Worm (Caenorhabditis elegans) whole organism, L4 larva: ENCODE measurements around the gene fbxa-147.
A peak's percentile ranks its signal among the peaks of the same experiment; 100 is the strongest.

Source experiments
- F26F4.8 ChIP-seq: fragments of 200-800 bp; sonication (Bioruptor generic); conservative IDR thresholded peaks from 2 replicates; pipeline ENCODE4 v1.3.6; 2022; ENCODE audit warnings: missing genetic modification characterization, missing compliant biosample characterization
- F44E2.7 ChIP-seq: fragments of 200-800 bp; sonication (Bioruptor generic); IDR thresholded peaks from 2 replicates; pipeline ENCODE4 v2.1.2; 2022; ENCODE audit warnings: missing genetic modification characterization, missing compliant biosample characterization
- T26A8.4 ChIP-seq: fragments of 200-800 bp; sonication (Bioruptor generic); IDR thresholded peaks from 2 replicates; pipeline ENCODE4 v1.3.6; 2022; ENCODE audit warnings: missing genetic modification characterization, missing compliant biosample characterization
- Y75B8A.6 ChIP-seq: fragments of 200-800 bp; sonication (Bioruptor generic); IDR thresholded peaks from 2 replicates; pipeline ENCODE4 v1.3.6; 2022; ENCODE audit warnings: missing genetic modification reagents, missing genetic modification characterization, missing compliant biosample characterization
- aha-1 ChIP-seq: fragments of 150-350 bp; peaks from one replicate; lab custom pipeline; 2014; ENCODE audit warnings: missing biosample characterization, missing genetic modification characterization
- aly-2 ChIP-seq: sonication (generic microtip); optimal IDR thresholded peaks from 2 replicates; lab custom pipeline; 2018; ENCODE audit warnings: missing biosample characterization, missing genetic modification characterization
- ama-1 ChIP-seq: fragments of 150-350 bp; optimal IDR thresholded peaks from 2 replicates; lab custom pipeline; 2014; ENCODE audit warnings: inconsistent platforms, mixed read lengths
- ceh-32 ChIP-seq: sonication (generic microtip); optimal IDR thresholded peaks from 2 replicates; lab custom pipeline; 2016; ENCODE audit warnings: mild to moderate bottlenecking, missing genetic modification characterization, missing compliant biosample characterization; ENCODE audit not compliant: poor library complexity
- ceh-44 ChIP-seq: fragments of 200-800 bp; sonication (Bioruptor generic); IDR thresholded peaks from 2 replicates; pipeline ENCODE4 v1.3.6; 2022; ENCODE audit warnings: missing genetic modification reagents, missing genetic modification characterization, missing compliant biosample characterization
- ctbp-1 ChIP-seq: fragments of 200-800 bp; sonication (Bioruptor generic); IDR thresholded peaks from 2 replicates; pipeline ENCODE4 v1.3.6; 2022; ENCODE audit warnings: missing genetic modification reagents, missing genetic modification characterization, missing compliant biosample characterization
- daf-12 ChIP-seq: fragments of 150-350 bp; optimal IDR thresholded peaks from 2 replicates; lab custom pipeline; 2014; ENCODE audit warnings: missing biosample characterization, missing genetic modification reagents, missing genetic modification characterization
- daf-16 ChIP-seq, 3 experiments: sonication (generic microtip); optimal IDR thresholded peaks; 2 replicates each; lab custom pipeline; 2016 to 2017; ENCODE audit warnings: missing genetic modification characterization in 3 of 3, missing genetic modification reagents in 3 of 3, mild to moderate bottlenecking in 2 of 3, missing compliant biosample characterization in 2 of 3, missing biosample characterization in 1 of 3, moderate library complexity in 1 of 3
- daf-19 ChIP-seq: fragments of 200-800 bp; sonication (Bioruptor generic); conservative IDR thresholded peaks from 2 replicates; pipeline ENCODE4 v1.3.6; 2022; ENCODE audit warnings: missing genetic modification characterization, missing compliant biosample characterization
- daf-8 ChIP-seq: fragments of 200-800 bp; sonication (Bioruptor generic); IDR thresholded peaks from 2 replicates; pipeline ENCODE4 v1.3.6; 2022; ENCODE audit warnings: missing genetic modification characterization, missing compliant biosample characterization
- dmd-6 ChIP-seq: fragments of 200-800 bp; sonication (Bioruptor generic); IDR thresholded peaks from 2 replicates; pipeline ENCODE4 v1.3.6; 2022; ENCODE audit warnings: missing genetic modification reagents, missing genetic modification characterization, missing compliant biosample characterization
- dmd-8 ChIP-seq: fragments of 200-800 bp; sonication (Bioruptor generic); IDR thresholded peaks from 2 replicates; pipeline ENCODE4 v1.3.6; 2022; ENCODE audit warnings: missing genetic modification characterization, missing compliant biosample characterization
- dpl-1 ChIP-seq: fragments of 150-350 bp; optimal IDR thresholded peaks from 2 replicates; lab custom pipeline; 2014; ENCODE audit warnings: missing biosample characterization, missing genetic modification reagents, missing genetic modification characterization
- dve-1 ChIP-seq: sonication (generic microtip); optimal IDR thresholded peaks from 2 replicates; lab custom pipeline; 2017; ENCODE audit warnings: antibody characterized with exemption, mild to moderate bottlenecking, missing genetic modification characterization, missing compliant biosample characterization; ENCODE audit not compliant: insufficient read depth
- egl-43 ChIP-seq: fragments of 200-800 bp; sonication (Bioruptor generic); IDR thresholded peaks from 2 replicates; pipeline ENCODE4 v1.3.6; 2022; ENCODE audit warnings: missing genetic modification reagents, missing genetic modification characterization, missing compliant biosample characterization
- fkh-10 ChIP-seq: fragments of 150-350 bp; optimal IDR thresholded peaks from 2 replicates; lab custom pipeline; 2014; ENCODE audit warnings: missing biosample characterization, missing genetic modification reagents, missing genetic modification characterization
- fos-1 ChIP-seq: fragments of 150-350 bp; optimal IDR thresholded peaks from 2 replicates; lab custom pipeline; 2014; ENCODE audit warnings: missing biosample characterization, missing genetic modification characterization
- gei-8 ChIP-seq: fragments of 200-800 bp; sonication (Bioruptor generic); optimal IDR thresholded peaks from 2 replicates; lab custom pipeline; 2018; ENCODE audit warnings: mild to moderate bottlenecking, missing genetic modification characterization, missing compliant biosample characterization
- hmg-1.1 ChIP-seq: fragments of 200-800 bp; sonication (Bioruptor generic); IDR thresholded peaks from 2 replicates; pipeline ENCODE4 v1.3.6; 2022; ENCODE audit warnings: missing genetic modification reagents, missing genetic modification characterization, missing compliant biosample characterization
- lim-7 ChIP-seq: fragments of 200-800 bp; sonication (Bioruptor generic); IDR thresholded peaks from 2 replicates; pipeline ENCODE4 v1.3.6; 2022; ENCODE audit warnings: missing genetic modification characterization, missing compliant biosample characterization
- lin-13 ChIP-seq: fragments of 150-350 bp; optimal IDR thresholded peaks from 2 replicates; lab custom pipeline; 2014; ENCODE audit warnings: missing biosample characterization, missing genetic modification reagents, missing genetic modification characterization
- lin-38 ChIP-seq: fragments of 200-800 bp; sonication (Bioruptor generic); IDR thresholded peaks from 2 replicates; pipeline ENCODE4 v1.3.6; 2022; ENCODE audit warnings: missing genetic modification reagents, missing genetic modification characterization, missing compliant biosample characterization
- madf-5 ChIP-seq, 2 experiments: fragments of 200-800 bp; sonication (Bioruptor generic); IDR thresholded peaks; 2 replicates each; pipeline ENCODE4 v1.3.6; 2022; ENCODE audit warnings: missing compliant biosample characterization in 2 of 2, missing genetic modification characterization in 2 of 2
- madf-9 ChIP-seq: fragments of 200-800 bp; sonication (Bioruptor generic); conservative IDR thresholded peaks from 2 replicates; pipeline ENCODE4 v1.3.6; 2022; ENCODE audit warnings: missing genetic modification reagents, missing genetic modification characterization, missing compliant biosample characterization
- nhr-25 ChIP-seq: sonication (generic microtip); optimal IDR thresholded peaks from 2 replicates; lab custom pipeline; 2017; ENCODE audit warnings: missing genetic modification characterization, mild to moderate bottlenecking, missing compliant biosample characterization, antibody characterized with exemption, moderate library complexity, borderline replicate concordance; ENCODE audit not compliant: insufficient read depth
- nhr-28 ChIP-seq: fragments of 150-350 bp; optimal IDR thresholded peaks from 2 replicates; lab custom pipeline; 2014; ENCODE audit warnings: missing biosample characterization, missing genetic modification characterization
- nhr-42 ChIP-seq: fragments of 200-800 bp; sonication (Bioruptor generic); IDR thresholded peaks from 2 replicates; pipeline ENCODE4 v1.3.6; 2022; ENCODE audit warnings: missing genetic modification characterization, missing compliant biosample characterization
- nhr-48 ChIP-seq: sonication (generic microtip); optimal IDR thresholded peaks from 2 replicates; lab custom pipeline; 2016; ENCODE audit warnings: mild to moderate bottlenecking, missing genetic modification characterization, missing compliant biosample characterization
- nhr-77 ChIP-seq: fragments of 150-350 bp; optimal IDR thresholded peaks from 2 replicates; lab custom pipeline; 2014; ENCODE audit warnings: missing biosample characterization, missing genetic modification characterization
- pha-4 ChIP-seq, 2 experiments: fragments of 150-350 bp in 1 of 2; fragments of 200-800 bp in 1 of 2; sonication (Bioruptor generic) in 1 of 2; IDR thresholded peaks in 1 of 2; optimal IDR thresholded peaks in 1 of 2; 2 replicates each; pipeline versions ENCODE4 v1.3.6 to Lab custom; 2014 to 2022; ENCODE audit warnings: missing genetic modification characterization in 2 of 2, missing genetic modification reagents in 2 of 2, missing biosample characterization in 1 of 2, missing compliant biosample characterization in 1 of 2
- saeg-2 ChIP-seq: fragments of 200-800 bp; sonication (Bioruptor generic); IDR thresholded peaks from 2 replicates; pipeline ENCODE4 v1.3.6; 2022; ENCODE audit warnings: missing genetic modification reagents, missing genetic modification characterization, missing compliant biosample characterization
- skn-1 ChIP-seq: fragments of 150-350 bp; optimal IDR thresholded peaks from 2 replicates; lab custom pipeline; 2014; ENCODE audit warnings: missing biosample characterization, missing genetic modification characterization
- snpc-1.2 ChIP-seq: fragments of 200-800 bp; sonication (Bioruptor generic); IDR thresholded peaks from 2 replicates; pipeline ENCODE4 v1.3.6; 2022; ENCODE audit warnings: missing genetic modification reagents, missing genetic modification characterization, missing compliant biosample characterization
- spr-3 ChIP-seq: fragments of 200-800 bp; sonication (Bioruptor generic); optimal IDR thresholded peaks from 2 replicates; lab custom pipeline; 2018; ENCODE audit warnings: mild to moderate bottlenecking, missing genetic modification characterization, missing compliant biosample characterization
- vab-7 ChIP-seq: fragments of 200-800 bp; sonication (Bioruptor generic); IDR thresholded peaks from 2 replicates; pipeline ENCODE4 v1.3.6; 2022; ENCODE audit warnings: missing genetic modification reagents, missing genetic modification characterization, missing compliant biosample characterization
- zfp-2 ChIP-seq: sonication (generic microtip); optimal IDR thresholded peaks from 2 replicates; lab custom pipeline; 2016; ENCODE audit warnings: mild to moderate bottlenecking, missing genetic modification characterization, missing compliant biosample characterization
- zfp-3 ChIP-seq: fragments of 200-800 bp; sonication (Bioruptor generic); conservative IDR thresholded peaks from 2 replicates; pipeline ENCODE4 v1.3.6; 2022; ENCODE audit warnings: missing genetic modification reagents, missing genetic modification characterization, missing compliant biosample characterization
- zip-11 ChIP-seq: fragments of 200-800 bp; sonication (Bioruptor generic); IDR thresholded peaks from 2 replicates; pipeline ENCODE4 v1.3.6; 2022; ENCODE audit warnings: missing genetic modification characterization, missing compliant biosample characterization
- ztf-7 ChIP-seq: fragments of 150-350 bp; optimal IDR thresholded peaks from 2 replicates; lab custom pipeline; 2014; ENCODE audit warnings: missing biosample characterization, missing genetic modification characterization

fbxa-147 gene

DNA sequence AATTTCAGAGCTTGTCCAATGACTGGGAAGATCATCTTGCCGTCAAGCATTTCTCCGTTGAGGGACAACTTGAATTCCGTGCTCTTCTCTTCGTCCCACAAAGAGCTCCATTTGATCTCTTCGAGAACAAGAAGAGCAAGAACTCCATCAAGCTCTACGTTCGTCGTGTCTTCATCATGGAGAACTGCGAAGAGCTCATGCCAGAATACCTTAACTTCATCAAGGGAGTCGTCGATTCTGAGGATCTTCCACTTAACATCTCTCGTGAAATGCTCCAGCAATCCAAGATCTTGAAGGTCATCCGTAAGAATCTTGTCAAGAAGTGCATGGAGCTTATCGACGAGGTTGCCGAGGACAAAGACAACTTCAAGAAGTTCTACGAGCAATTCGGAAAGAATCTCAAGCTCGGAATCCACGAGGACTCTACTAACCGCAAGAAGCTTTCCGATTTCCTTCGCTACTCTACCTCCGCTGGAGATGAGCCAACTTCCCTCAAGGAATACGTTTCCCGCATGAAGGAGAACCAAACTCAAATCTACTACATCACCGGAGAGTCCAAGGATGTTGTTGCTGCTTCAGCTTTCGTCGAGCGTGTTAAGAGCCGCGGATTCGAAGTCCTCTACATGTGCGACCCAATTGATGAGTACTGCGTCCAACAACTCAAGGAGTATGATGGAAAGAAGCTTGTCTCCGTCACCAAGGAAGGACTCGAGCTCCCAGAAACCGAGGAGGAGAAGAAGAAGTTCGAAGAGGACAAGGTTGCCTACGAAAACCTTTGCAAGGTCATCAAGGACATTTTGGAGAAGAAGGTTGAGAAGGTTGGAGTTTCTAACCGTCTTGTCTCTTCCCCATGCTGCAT, 29.0 kb upstream of the fbxa-147 start:
- TF ChIP-seq dve-1 (tag; lab: Kevin White, UChicago) (peak; percentile 24), fkh-10 (GFP tag; lab: Kevin White, UChicago) (no peak), nhr-25 (tag; lab: Kevin White, UChicago) (peak; percentile 19), dmd-6 (GFP tag; lab: Robert Waterston, UW) (0 out of 2 replicates have a peak, but pooled peaks have one; percentile 8), gei-8 (GFP tag; lab: Kevin White, UChicago) (peak; percentile 34), ctbp-1 (GFP tag; lab: Robert Waterston, UW) (0 out of 2 replicates have a peak, but pooled peaks have one; percentile 14), zfp-3 (0 out of 2 replicates have a peak, but pooled peaks have one; percentile 18), ztf-7 (tag; lab: Kevin White, UChicago) (no peak), daf-19 (peak; percentile 25; the same call in 1 of the 2 replicates), madf-9 (GFP tag; lab: Robert Waterston, UW) (peak; percentile 15; the same call in 1 of the 2 replicates), skn-1 (tag; lab: Kevin White, UChicago) (no peak), dmd-8 (GFP tag; lab: Robert Waterston, UW) (no peak), ama-1 (peak; percentile 71), aha-1 (tag; lab: Kevin White, UChicago) (peak; percentile 88), lin-38 (GFP tag; lab: Robert Waterston, UW) (0 out of 2 replicates have a peak, but pooled peaks have one; percentile 4), pha-4 (GFP tag; IDR thresholded peaks at IDR 0.05; lab: Robert Waterston, UW) (peak; percentile 40), pha-4 (tag; optimal IDR thresholded peaks at IDR 0.05; lab: Kevin White, UChicago) (no peak), lim-7 (GFP tag; lab: Robert Waterston, UW) (peak; percentile 53), lin-13 (peak; percentile 84), snpc-1.2 (GFP tag; lab: Robert Waterston, UW) (peak; percentile 25; the same call in 1 of the 2 replicates), saeg-2 (GFP tag; lab: Robert Waterston, UW) (0 out of 2 replicates have a peak, but pooled peaks have one; percentile 7), nhr-42 (GFP tag; lab: Robert Waterston, UW) (0 out of 2 replicates have a peak, but pooled peaks have one; percentile 4), daf-16 (GFP tag; optimal IDR thresholded peaks at IDR 0.05; lab: Kevin White, UChicago) (no peak), daf-16 (tag; optimal IDR thresholded peaks at IDR 0.05; lab: Kevin White, UChicago) (peak; percentile 18), F44E2.7 (GFP tag; lab: Robert Waterston, UW) (no peak), daf-8 (no peak), daf-12 (tag; lab: Kevin White, UChicago) (no peak)

DNA sequence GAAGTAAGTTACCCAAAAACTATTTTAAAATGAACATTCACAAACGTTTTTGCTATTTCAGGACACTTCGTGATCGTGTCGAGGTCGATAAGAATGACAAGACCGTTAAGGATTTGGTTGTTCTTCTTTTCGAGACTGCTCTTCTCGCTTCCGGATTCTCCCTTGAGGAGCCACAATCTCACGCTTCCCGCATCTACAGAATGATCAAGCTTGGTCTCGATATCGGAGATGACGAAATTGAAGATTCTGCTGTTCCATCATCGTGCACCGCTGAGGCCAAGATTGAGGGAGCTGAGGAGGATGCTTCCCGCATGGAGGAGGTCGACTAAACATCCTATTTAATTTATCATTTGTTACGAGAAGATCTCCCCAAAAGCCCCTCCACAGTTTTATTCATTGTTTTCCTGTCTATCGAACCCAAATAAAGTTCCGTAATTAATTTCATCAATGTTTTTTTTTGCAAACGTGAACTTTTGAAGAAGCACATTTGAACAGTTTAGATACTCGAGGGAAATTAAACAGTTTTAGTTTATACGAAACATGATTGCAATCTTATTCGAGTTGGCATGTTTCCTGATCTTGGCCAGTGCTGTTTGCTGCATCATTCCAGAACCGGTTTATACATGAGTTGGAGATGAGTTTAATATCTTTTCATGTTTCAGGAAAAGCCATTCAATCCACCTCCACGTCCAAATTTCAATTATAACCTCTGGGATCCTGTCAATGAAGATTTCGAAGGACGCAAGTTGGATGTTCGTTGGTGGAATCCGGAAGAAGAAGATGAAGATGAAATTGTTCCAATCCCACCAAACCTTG, 28.0 kb upstream of the fbxa-147 start, which contains the start of gene C47E8.11:
TSS of gene C47E8.11 (plus strand) at position 520 of the 816 bp plus-strand sequence.
- TF ChIP-seq ceh-44 (GFP tag; lab: Robert Waterston, UW): no peak
- TF ChIP-seq egl-43 (GFP tag; lab: Robert Waterston, UW): no peak
- TF ChIP-seq lin-13: peak; percentile 91
- TF ChIP-seq hmg-1.1 (GFP tag; lab: Robert Waterston, UW): peak; percentile 39
- peak; percentile 48; the same call in 1 of the 2 replicates for TF ChIP-seq F26F4.8
- peak; percentile 13 for TF ChIP-seq nhr-48 (tag; lab: Kevin White, UChicago)
- peak; percentile 9 for TF ChIP-seq dpl-1
- no peak; the same call in 1 of the 2 replicates for TF ChIP-seq dmd-6 (GFP tag; lab: Robert Waterston, UW)
- no peak for TF ChIP-seq nhr-25 (tag; lab: Kevin White, UChicago)
- TF ChIP-seq vab-7 (GFP tag; lab: Robert Waterston, UW): 0 out of 2 replicates have a peak, but pooled peaks have one; percentile 38
- no peak for TF ChIP-seq skn-1 (tag; lab: Kevin White, UChicago)
- no peak for TF ChIP-seq zfp-2 (tag; lab: Kevin White, UChicago)
- no peak for TF ChIP-seq nhr-28
- TF ChIP-seq nhr-77 (tag; lab: Kevin White, UChicago): no peak
- peak; percentile 100 for TF ChIP-seq aly-2 (tag; lab: Kevin White, UChicago)
- TF ChIP-seq T26A8.4 (GFP tag; lab: Robert Waterston, UW): peak; percentile 77
- TF ChIP-seq daf-16 (GFP tag; optimal IDR thresholded peaks at IDR 0.05; lab: Kevin White, UChicago): no peak
- peak; percentile 86 for TF ChIP-seq daf-16 (tag; optimal IDR thresholded peaks at IDR 0.05; lab: Kevin White, UChicago)
- TF ChIP-seq spr-3: peak; percentile 27
- no peak for TF ChIP-seq madf-5 (GFP tag; IDR thresholded peaks at IDR 0.05; lab: Robert Waterston, UW)
- 0 out of 2 replicates have a peak, but pooled peaks have one; percentile 5 for TF ChIP-seq zip-11
- peak; percentile 50 for TF ChIP-seq snpc-1.2 (GFP tag; lab: Robert Waterston, UW)
- peak; percentile 59 for TF ChIP-seq Y75B8A.6 (GFP tag; lab: Robert Waterston, UW)
- TF ChIP-seq ceh-32: no peak
- TF ChIP-seq lin-38 (GFP tag; lab: Robert Waterston, UW): peak; percentile 72
- no peak for TF ChIP-seq fkh-10 (GFP tag; lab: Kevin White, UChicago)
- no peak for TF ChIP-seq fos-1 (tag; lab: Kevin White, UChicago)
